Fruit fly (Drosophila melanogaster) Kc167 (cell line): Measurements from ENCODE around the gene Cpr92A.

Experiments
- h ChIP-seq: fragments of >200 bp; optimal IDR thresholded peaks from 3 replicates; lab custom pipeline; 2018; ENCODE audit warnings: missing external identifiers
- psq ChIP-seq: fragments of >200 bp; optimal IDR thresholded peaks from 2 replicates; lab custom pipeline; 2017; ENCODE audit warnings: missing external identifiers

dm6 chr3R:19612908-19613431 is 14.2 kb upstream of the Cpr92A start, which contains the start of gene CG16727:
- TF ChIP-seq h (lab: Kevin White, UChicago) = no peak
- TF ChIP-seq psq (lab: Kevin White, UChicago) = no peak
